Worm (Caenorhabditis elegans): Measurements from ENCODE around the gene casy-1.

Gene casy-1

DNA sequence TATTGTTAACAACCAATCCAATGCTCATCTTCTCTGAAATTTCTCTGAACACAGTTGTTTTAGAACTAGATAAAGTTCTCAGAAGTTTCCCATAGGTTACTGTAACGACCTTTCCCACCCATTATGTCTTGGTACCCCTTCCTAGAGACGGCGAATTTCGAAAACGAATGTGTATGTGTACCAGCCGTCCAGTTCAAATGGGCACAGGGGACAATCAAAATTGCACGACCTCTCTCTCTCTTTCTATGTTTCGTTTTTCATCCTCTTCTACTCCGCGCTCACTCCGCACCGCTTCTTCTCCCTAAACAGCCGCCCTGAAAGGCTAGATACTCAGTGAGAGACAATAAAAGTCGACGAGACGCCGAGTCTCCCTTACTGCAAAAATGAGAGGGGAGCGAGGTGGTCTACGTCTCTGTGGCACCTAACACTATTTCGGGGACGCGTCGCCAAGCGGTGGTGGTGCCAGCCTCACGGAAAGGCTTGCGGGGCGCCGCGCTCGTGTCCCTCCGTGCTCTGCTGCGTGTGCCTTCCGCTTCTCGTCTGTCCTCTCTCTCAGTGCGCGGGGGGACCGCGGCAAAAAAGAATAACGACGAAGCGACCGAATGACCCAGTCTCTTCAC lies 55.0 kb downstream of the casy-1 start (continued):
- TF ChIP-seq duxl-1 (tag; optimal IDR thresholded peaks at IDR 0.05; ENCODE audit: poor library complexity): no peak
- no peak for TF ChIP-seq zfp-2 (tag; optimal IDR thresholded peaks at IDR 0.05)
- TF ChIP-seq mep-1 (tag; optimal IDR thresholded peaks at IDR 0.05): peak; percentile 65
- peak; percentile 71 for TF ChIP-seq nhr-48 (tag; optimal IDR thresholded peaks at IDR 0.05)
- no peak for TF ChIP-seq F49E8.2 (tag; optimal IDR thresholded peaks at IDR 0.05; ENCODE audit: borderline replicate concordance)
- no peak for TF ChIP-seq lin-39 (tag; optimal IDR thresholded peaks at IDR 0.05)
- peak in 1 of 2 experiments; percentile 15 for TF ChIP-seq lsy-2 (tag; optimal IDR thresholded peaks at IDR 0.05)
- TF ChIP-seq ceh-32 (tag; optimal IDR thresholded peaks at IDR 0.05; ENCODE audit: poor library complexity): peak; percentile 27
- TF ChIP-seq saeg-2 (GFP tag; IDR thresholded peaks at IDR 0.05): no peak
- peak; percentile 32 for TF ChIP-seq lin-38 (GFP tag; IDR thresholded peaks at IDR 0.05)
- no peak; the same call in 1 of the 2 replicates for TF ChIP-seq ceh-20 (GFP tag; IDR thresholded peaks at IDR 0.05)
- TF ChIP-seq lir-3 (tag; optimal IDR thresholded peaks at IDR 0.05): no peak
- no peak for TF ChIP-seq daf-16 (GFP tag; optimal IDR thresholded peaks at IDR 0.05)
- peak; percentile 36 for TF ChIP-seq daf-16 (tag; optimal IDR thresholded peaks at IDR 0.05)
- peak; percentile 16 for TF ChIP-seq dpl-1 (GFP tag; optimal IDR thresholded peaks at IDR 0.05)
- TF ChIP-seq Y5F2A.4 (GFP tag; optimal IDR thresholded peaks at IDR 0.05): no peak
- TF ChIP-seq egl-43 (GFP tag; IDR thresholded peaks at IDR 0.05): peak; percentile 89
- TF ChIP-seq nhr-76 (tag; optimal IDR thresholded peaks at IDR 0.05): no peak
- no peak for TF ChIP-seq vab-7 (GFP tag; IDR thresholded peaks at IDR 0.05)
- TF ChIP-seq pqm-1 (tag; optimal IDR thresholded peaks at IDR 0.05): no peak
- TF ChIP-seq spr-3 (GFP tag; optimal IDR thresholded peaks at IDR 0.05): no peak
- no peak for TF ChIP-seq zip-2 (tag; optimal IDR thresholded peaks at IDR 0.05)
- TF ChIP-seq dve-1 (tag; optimal IDR thresholded peaks at IDR 0.05; ENCODE audit: insufficient read depth): peak; percentile 56
- TF ChIP-seq tag-97 (GFP tag; IDR thresholded peaks at IDR 0.05): no peak
- no peak for TF ChIP-seq tra-1 (GFP tag; IDR thresholded peaks at IDR 0.05)
- no peak for TF ChIP-seq daf-8 (GFP tag; IDR thresholded peaks at IDR 0.05)
- TF ChIP-seq F37D6.2 (tag; optimal IDR thresholded peaks at IDR 0.05): peak; percentile 71
- no peak for TF ChIP-seq snpc-4 (tag; optimal IDR thresholded peaks at IDR 0.05)
- peak; percentile 45 for TF ChIP-seq nhr-111 (GFP tag; optimal IDR thresholded peaks at IDR 0.05)
- TF ChIP-seq arid-1 (GFP tag; conservative IDR thresholded peaks at IDR 0.05): 0 out of 2 replicates have a peak, but pooled peaks have one; percentile 43
- peak; percentile 47 for TF ChIP-seq mxl-3 (GFP tag; optimal IDR thresholded peaks at IDR 0.05)
- TF ChIP-seq lin-29 (GFP tag; IDR thresholded peaks at IDR 0.05): 0 out of 2 replicates have a peak, but pooled peaks have one; percentile 43
- TF ChIP-seq Y105C5A.15 (GFP tag; IDR thresholded peaks at IDR 0.05): no peak
- no peak for TF ChIP-seq Y48G9A.11 (GFP tag; IDR thresholded peaks at IDR 0.05)
- no peak for TF ChIP-seq daf-19 (GFP tag; conservative IDR thresholded peaks at IDR 0.05)
- no peak for TF ChIP-seq aha-1 (tag)
- no peak for TF ChIP-seq nhr-11 (tag; optimal IDR thresholded peaks at IDR 0.05)
- no peak for TF ChIP-seq gei-8 (GFP tag; optimal IDR thresholded peaks at IDR 0.05)
- no peak for TF ChIP-seq nhr-237 (tag; optimal IDR thresholded peaks at IDR 0.05)
- no peak for TF ChIP-seq zip-11 (GFP tag; IDR thresholded peaks at IDR 0.05)
- no peak for TF ChIP-seq daf-12 (tag; optimal IDR thresholded peaks at IDR 0.05)
- no peak for TF ChIP-seq php-3 (GFP tag; IDR thresholded peaks at IDR 0.05)
- TF ChIP-seq ceh-44 (GFP tag; IDR thresholded peaks at IDR 0.05): no peak
- TF ChIP-seq nhr-41 (GFP tag; IDR thresholded peaks at IDR 0.05): no peak
- TF ChIP-seq ctbp-1 (GFP tag; IDR thresholded peaks at IDR 0.05): peak; percentile 81
- TF ChIP-seq hif-1 (tag; optimal IDR thresholded peaks at IDR 0.05): peak in 1 of 2 experiments; percentile 65
- TF ChIP-seq ztf-7 (tag; optimal IDR thresholded peaks at IDR 0.05): no peak
- TF ChIP-seq hlh-30 (tag; optimal IDR thresholded peaks at IDR 0.05; ENCODE audit: insufficient read depth): peak; percentile 22
- no peak for TF ChIP-seq sdz-12 (GFP tag; optimal IDR thresholded peaks at IDR 0.05)
- TF ChIP-seq hmg-1.1 (GFP tag; IDR thresholded peaks at IDR 0.05): peak; percentile 83
- TF ChIP-seq nhr-102 (tag; optimal IDR thresholded peaks at IDR 0.05): peak; percentile 43

Data from whole organism, L4 larva.